Worm (Caenorhabditis elegans): Measurements from ENCODE around the gene Y41C4A.18.

Y41C4A.18 gene

ce11 chrIII:11689887-11690286, 40.5 kb upstream of the Y41C4A.18 start:
- TF ChIP-seq ceh-28 (tag; optimal IDR thresholded peaks at IDR 0.05), result no peak
- no peak for TF ChIP-seq aly-2 (tag; optimal IDR thresholded peaks at IDR 0.05)
- no peak for TF ChIP-seq elt-1 (tag; optimal IDR thresholded peaks at IDR 0.05)
- TF ChIP-seq nhr-237 (tag; optimal IDR thresholded peaks at IDR 0.05), result no peak
- TF ChIP-seq ceh-82 (tag; optimal IDR thresholded peaks at IDR 0.05), result no peak
- TF ChIP-seq eor-1 (tag; optimal IDR thresholded peaks at IDR 0.05), result no peak
- no peak for TF ChIP-seq elt-2 (tag; optimal IDR thresholded peaks at IDR 0.05)
- TF ChIP-seq ama-1 (optimal IDR thresholded peaks at IDR 0.05), result no peak
- TF ChIP-seq nhr-23 (tag; optimal IDR thresholded peaks at IDR 0.05), result no peak
- TF ChIP-seq nhr-28 (tag; optimal IDR thresholded peaks at IDR 0.05), result no peak

- TF ChIP-seq elt-2 (tag; optimal IDR thresholded peaks at IDR 0.05) (no peak), hmg-11 (tag; optimal IDR thresholded peaks at IDR 0.05) (peak; percentile 6)
These were observed 38.0 kb upstream of the Y41C4A.18 start for ce11 chrIII:11692380-11692779.

ce11 chrIII:11694506-11694947, 35.9 kb upstream of the Y41C4A.18 start:
- TF ChIP-seq ama-1 (optimal IDR thresholded peaks at IDR 0.05) (peak; percentile 45), nhr-77 (tag; optimal IDR thresholded peaks at IDR 0.05) (peak; percentile 51), ztf-11 (tag; optimal IDR thresholded peaks at IDR 0.05) (no peak), elt-2 (tag; optimal IDR thresholded peaks at IDR 0.05) (peak; percentile 32), aly-2 (tag; optimal IDR thresholded peaks at IDR 0.05) (peak; percentile 63), nhr-43 (tag; optimal IDR thresholded peaks at IDR 0.05; ENCODE audit: poor library complexity, severe bottlenecking) (peak; percentile 12), skn-1 (tag; optimal IDR thresholded peaks at IDR 0.05) (no peak), nhr-12 (tag; optimal IDR thresholded peaks at IDR 0.05) (no peak)

ce11 chrIII:11694975-11695374, 35.4 kb upstream of the Y41C4A.18 start, which contains the start of gene Y41C4A.22:
Gene Y41C4A.22 (plus strand): TSS chrIII:11695275.
- TF ChIP-seq elt-1 (tag; optimal IDR thresholded peaks at IDR 0.05), result no peak

- TF ChIP-seq hmg-11 (tag; optimal IDR thresholded peaks at IDR 0.05), result no peak
- no peak for TF ChIP-seq nhr-11 (tag; optimal IDR thresholded peaks at IDR 0.05)
- TF ChIP-seq aly-2 (tag; optimal IDR thresholded peaks at IDR 0.05), result no peak
- no peak for TF ChIP-seq R02D3.7 (tag; optimal IDR thresholded peaks at IDR 0.05)
- no peak for TF ChIP-seq ceh-16 (tag; optimal IDR thresholded peaks at IDR 0.05)
- TF ChIP-seq egl-5 (tag; optimal IDR thresholded peaks at IDR 0.05), result no peak
- TF ChIP-seq ztf-4 (tag; optimal IDR thresholded peaks at IDR 0.05), result no peak
- no peak for TF ChIP-seq daf-12 (tag; optimal IDR thresholded peaks at IDR 0.05)
These were observed 34.1 kb upstream of the Y41C4A.18 start, which contains the start of gene Y41C4A.6 for ce11 chrIII:11696273-11696672. Gene Y41C4A.6 (plus strand): TSS chrIII:11696573.

ce11 chrIII:11698569-11698968, 31.8 kb upstream of the Y41C4A.18 start, which contains the start of gene Y41C4A.7:
Gene Y41C4A.7 (plus strand): TSS chrIII:11698869.
- TF ChIP-seq hmg-11 (tag; optimal IDR thresholded peaks at IDR 0.05), result no peak
- no peak for TF ChIP-seq nhr-76 (tag; optimal IDR thresholded peaks at IDR 0.05)
- no peak for TF ChIP-seq ceh-28 (tag; optimal IDR thresholded peaks at IDR 0.05)
- no peak for TF ChIP-seq elt-2 (tag; optimal IDR thresholded peaks at IDR 0.05)
- TF ChIP-seq ceh-16 (tag; optimal IDR thresholded peaks at IDR 0.05), result no peak
- no peak for TF ChIP-seq zag-1 (tag; optimal IDR thresholded peaks at IDR 0.05)
- TF ChIP-seq ztf-4 (tag; optimal IDR thresholded peaks at IDR 0.05), result no peak
- no peak for TF ChIP-seq nhr-43 (tag; optimal IDR thresholded peaks at IDR 0.05; ENCODE audit: poor library complexity, severe bottlenecking)
- TF ChIP-seq ZK546.5 (tag; optimal IDR thresholded peaks at IDR 0.05), result no peak
- TF ChIP-seq nhr-23 (tag; optimal IDR thresholded peaks at IDR 0.05), result no peak
- TF ChIP-seq ceh-9 (tag; optimal IDR thresholded peaks at IDR 0.05), result no peak
- TF ChIP-seq tbx-2 (tag; optimal IDR thresholded peaks at IDR 0.05), result no peak
- no peak for TF ChIP-seq lin-39 (tag; optimal IDR thresholded peaks at IDR 0.05)
- no peak for TF ChIP-seq skn-1 (tag; optimal IDR thresholded peaks at IDR 0.05)
- TF ChIP-seq nhr-25 (tag; optimal IDR thresholded peaks at IDR 0.05), result no peak

ce11 chrIII:11699959-11700358, 30.5 kb upstream of the Y41C4A.18 start, which contains the start of gene pqn-84:
Gene pqn-84 (plus strand): TSS chrIII:11700259.
- TF ChIP-seq nhr-76 (tag; optimal IDR thresholded peaks at IDR 0.05), result no peak
- TF ChIP-seq nhr-28 (tag; optimal IDR thresholded peaks at IDR 0.05), result no peak
- no peak for TF ChIP-seq ceh-28 (tag; optimal IDR thresholded peaks at IDR 0.05)
- no peak for TF ChIP-seq ZK546.5 (tag; optimal IDR thresholded peaks at IDR 0.05)
- TF ChIP-seq mml-1 (tag; optimal IDR thresholded peaks at IDR 0.05), result no peak
- TF ChIP-seq nhr-67 (tag; optimal IDR thresholded peaks at IDR 0.05), result no peak
- TF ChIP-seq egl-27 (tag; optimal IDR thresholded peaks at IDR 0.05), result no peak
- TF ChIP-seq lin-39 (tag; optimal IDR thresholded peaks at IDR 0.05), result no peak
- TF ChIP-seq unc-62 (GFP tag; optimal IDR thresholded peaks at IDR 0.05), result no peak
- TF ChIP-seq ceh-9 (tag; optimal IDR thresholded peaks at IDR 0.05), result no peak
- TF ChIP-seq daf-12 (tag; optimal IDR thresholded peaks at IDR 0.05), result no peak
- TF ChIP-seq tbx-2 (tag; optimal IDR thresholded peaks at IDR 0.05), result no peak
- TF ChIP-seq snpc-4 (tag; optimal IDR thresholded peaks at IDR 0.05), result no peak
- TF ChIP-seq ztf-11 (tag; optimal IDR thresholded peaks at IDR 0.05), result no peak
- TF ChIP-seq ceh-16 (tag; optimal IDR thresholded peaks at IDR 0.05), result no peak
- TF ChIP-seq aly-2 (tag; optimal IDR thresholded peaks at IDR 0.05), result no peak
- TF ChIP-seq mdl-1 (tag; optimal IDR thresholded peaks at IDR 0.05), result no peak
- TF ChIP-seq pha-4 (tag; optimal IDR thresholded peaks at IDR 0.05), result no peak
- TF ChIP-seq nhr-77 (tag; optimal IDR thresholded peaks at IDR 0.05), result no peak
